Fruit fly (Drosophila melanogaster): ENCODE results near the gene CG11714.

The CG11714 gene

dm6 chr3L:11561946-11562760 lies 39.6 kb upstream of the CG11714 start, which contains the start of the genes CG7394 and Mob2 (continued):
- TF ChIP-seq chif (GFP tag; optimal IDR thresholded peaks at IDR 0.05) (peak; percentile 77 to 84), sisA (GFP tag; IDR thresholded peaks at IDR 0.05) (peak; percentile 90), lilli (GFP tag; optimal IDR thresholded peaks at IDR 0.05) (peak; percentile 95), lmd (GFP tag; IDR thresholded peaks at IDR 0.05) (peak; percentile 87), CG1792 (GFP tag; optimal IDR thresholded peaks at IDR 0.05) (peak; percentile 47), usp (GFP tag; optimal IDR thresholded peaks at IDR 0.05) (no peak), CG7357 (GFP tag; IDR thresholded peaks at IDR 0.05) (peak; percentile 80), abd-A (tag; optimal IDR thresholded peaks at IDR 0.05) (peak; percentile 75), ab (GFP tag; optimal IDR thresholded peaks at IDR 0.05) (no peak), jumu (GFP tag; optimal IDR thresholded peaks at IDR 0.05) (peak; percentile 74), br (optimal IDR thresholded peaks at IDR 0.05) (no peak), CG1602 (GFP tag; optimal IDR thresholded peaks at IDR 0.05) (peak; percentile 89), CG8765 (GFP tag; IDR thresholded peaks at IDR 0.05) (peak; percentile 70), CG7928 (GFP tag; optimal IDR thresholded peaks at IDR 0.05) (peak; percentile 94), Gug (GFP tag; IDR thresholded peaks at IDR 0.05) (peak; percentile 87; the same call in 3 of the 4 replicates), kni (GFP tag; optimal IDR thresholded peaks at IDR 0.05) (peak; percentile 20), pho (GFP tag; optimal IDR thresholded peaks at IDR 0.05) (peak; percentile 87), amos (GFP tag; IDR thresholded peaks at IDR 0.05; ENCODE audit: partially characterized antibody) (peak; percentile 80; the same call in 1 of the 2 replicates), schlank (tag; optimal IDR thresholded peaks at IDR 0.05) (peak; percentile 65), ara (GFP tag; IDR thresholded peaks at IDR 0.05) (peak; percentile 91), en (GFP tag; optimal IDR thresholded peaks at IDR 0.05) (no peak), CG16815 (GFP tag; optimal IDR thresholded peaks at IDR 0.05) (peak; percentile 80), nau (GFP tag; optimal IDR thresholded peaks at IDR 0.05) (peak; percentile 63), ac (GFP tag; optimal IDR thresholded peaks at IDR 0.05) (peak; percentile 15), slp2 (GFP tag; optimal IDR thresholded peaks at IDR 0.05) (peak; percentile 79), CG10543 (GFP tag; optimal IDR thresholded peaks at IDR 0.05) (peak; percentile 89), ERR (GFP tag; optimal IDR thresholded peaks at IDR 0.05) (peak; percentile 41), z (GFP tag; IDR thresholded peaks at IDR 0.05) (peak; percentile 62; the same call in 2 of the 3 replicates), tup (GFP tag; optimal IDR thresholded peaks at IDR 0.05) (peak; percentile 86), Hsf (GFP tag; optimal IDR thresholded peaks at IDR 0.05) (peak; percentile 93), CG17359 (tag; optimal IDR thresholded peaks at IDR 0.05) (peak; percentile 88), caup (GFP tag; optimal IDR thresholded peaks at IDR 0.05; ENCODE audit: severe bottlenecking) (peak; percentile 83), Lim3 (GFP tag; IDR thresholded peaks at IDR 0.05) (0 out of 2 replicates have a peak, but pooled peaks have one; percentile 19), MESR4 (GFP tag; optimal IDR thresholded peaks at IDR 0.05) (peak; percentile 80), knrl (GFP tag; IDR thresholded peaks at IDR 0.05; ENCODE audit: partially characterized antibody) (peak; percentile 81), fd102C (GFP tag; optimal IDR thresholded peaks at IDR 0.05) (no peak), Neu2 (GFP tag; optimal IDR thresholded peaks at IDR 0.05; ENCODE audit: borderline replicate concordance) (peak; percentile 60), dmrt11E (tag; optimal IDR thresholded peaks at IDR 0.05) (peak; percentile 83), Dip3 (GFP tag; optimal IDR thresholded peaks at IDR 0.05) (peak; percentile 89), Sry-δ (GFP tag; optimal IDR thresholded peaks at IDR 0.05) (peak; percentile 84), Rfx (GFP tag; IDR thresholded peaks at IDR 0.05) (peak; percentile 94), wor (GFP tag; IDR thresholded peaks at IDR 0.05) (peak; percentile 80), wek (GFP tag; optimal IDR thresholded peaks at IDR 0.05) (no peak), CG15269 (tag; optimal IDR thresholded peaks at IDR 0.05) (peak; percentile 93), Six4 (GFP tag; optimal IDR thresholded peaks at IDR 0.05) (peak; percentile 90), chm (GFP tag; IDR thresholded peaks at IDR 0.05) (peak; percentile 76), CG12769 (tag; optimal IDR thresholded peaks at IDR 0.05) (peak; percentile 94), Usf (GFP tag; optimal IDR thresholded peaks at IDR 0.05) (peak; percentile 48), cad (GFP tag; optimal IDR thresholded peaks at IDR 0.05) (no peak)
